Worm (Caenorhabditis elegans): ENCODE measurements around the gene C50H2.7.

DNA sequence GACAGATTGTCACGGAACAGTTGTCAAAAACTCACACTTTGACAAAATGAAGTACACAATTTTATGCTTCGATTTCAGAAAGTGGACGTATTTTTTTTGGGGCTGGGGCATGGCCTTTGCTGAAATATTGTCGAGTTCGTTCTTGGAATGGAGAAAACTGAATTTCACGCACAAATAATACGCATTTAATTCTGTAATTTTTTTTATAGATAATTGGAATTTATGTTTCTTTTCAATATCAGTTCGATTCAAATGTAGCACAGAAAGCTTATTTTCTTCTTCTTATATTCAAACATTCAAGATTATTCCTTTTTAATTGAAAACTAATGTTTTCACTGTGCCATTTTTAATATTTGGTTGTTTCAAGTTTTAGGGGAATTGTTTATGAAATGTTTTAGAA lies 37.8 kb downstream of the C50H2.7 start, which contains the start of gene T07C12.10:
- TF ChIP-seq ceh-82 (tag; optimal IDR thresholded peaks at IDR 0.05) (no peak), lin-13 (GFP tag; optimal IDR thresholded peaks at IDR 0.05) (no peak)
